Worm (Caenorhabditis elegans) whole organism, early embryonic: ENCODE results near the gene memi-3.

ENCODE experiments used
- B0310.2 ChIP-seq: sonication (generic microtip); optimal IDR thresholded peaks from 2 replicates; lab custom pipeline; 2016; ENCODE audit warnings: mild to moderate bottlenecking, missing genetic modification characterization, missing compliant biosample characterization
- F13C5.2 ChIP-seq: sonication (generic microtip); optimal IDR thresholded peaks from 2 replicates; lab custom pipeline; 2017; ENCODE audit warnings: mild to moderate bottlenecking, missing genetic modification characterization, inconsistent platforms, missing compliant biosample characterization
- aly-1 ChIP-seq: sonication (generic microtip); optimal IDR thresholded peaks from 2 replicates; lab custom pipeline; 2016; ENCODE audit warnings: missing genetic modification characterization, missing compliant biosample characterization
- ama-1 ChIP-seq: fragments of 150-350 bp; optimal IDR thresholded peaks from 2 replicates; lab custom pipeline; 2014
- ceh-13 ChIP-seq: fragments of 200-800 bp; sonication (Bioruptor generic); optimal IDR thresholded peaks from 2 replicates; lab custom pipeline; 2018; ENCODE audit warnings: mild to moderate bottlenecking, missing genetic modification characterization, missing compliant biosample characterization
- ceh-36 ChIP-seq: sonication (generic microtip); optimal IDR thresholded peaks from 2 replicates; lab custom pipeline; 2016; ENCODE audit warnings: missing genetic modification characterization, inconsistent platforms, missing compliant biosample characterization
- ets-7 ChIP-seq: sonication (generic microtip); optimal IDR thresholded peaks from 2 replicates; lab custom pipeline; 2016; ENCODE audit warnings: missing genotype, missing genetic modification characterization, missing compliant biosample characterization
- flt-1 ChIP-seq: fragments of 200-800 bp; sonication (Bioruptor generic); IDR thresholded peaks from 2 replicates; pipeline ENCODE4 v1.3.6; 2022; ENCODE audit warnings: missing genetic modification characterization, missing compliant biosample characterization
- hmbx-1 ChIP-seq: sonication (generic microtip); optimal IDR thresholded peaks from 2 replicates; lab custom pipeline; 2016; ENCODE audit warnings: mild to moderate bottlenecking, missing genetic modification characterization, missing compliant biosample characterization
- hmg-4 ChIP-seq: fragments of 200-800 bp; sonication (Bioruptor generic); optimal IDR thresholded peaks from 2 replicates; lab custom pipeline; 2018; ENCODE audit warnings: mild to moderate bottlenecking, missing genetic modification characterization, missing compliant biosample characterization
- hnd-1 ChIP-seq: sonication (generic microtip); optimal IDR thresholded peaks from 2 replicates; lab custom pipeline; 2016; ENCODE audit warnings: missing genetic modification characterization, missing compliant biosample characterization
- pes-1 ChIP-seq: fragments of 200-800 bp; sonication (Bioruptor generic); IDR thresholded peaks from 2 replicates; pipeline ENCODE4 v1.3.6; 2022; ENCODE audit warnings: missing genetic modification reagents, missing genetic modification characterization, missing compliant biosample characterization
- scrt-1 ChIP-seq: fragments of 200-800 bp; sonication (Bioruptor generic); IDR thresholded peaks from 2 replicates; pipeline ENCODE4 v1.3.6; 2022; ENCODE audit warnings: missing genetic modification characterization, missing compliant biosample characterization
- sea-1 ChIP-seq: fragments of 200-800 bp; sonication (Bioruptor generic); conservative IDR thresholded peaks from 2 replicates; pipeline ENCODE4 v1.3.6; 2022; ENCODE audit warnings: missing genetic modification characterization, missing compliant biosample characterization
- tbx-11 ChIP-seq: fragments of 200-800 bp; sonication (Bioruptor generic); IDR thresholded peaks from 2 replicates; pipeline ENCODE4 v1.3.6; 2022; ENCODE audit warnings: missing genetic modification characterization, missing compliant biosample characterization
- tbx-37 ChIP-seq: fragments of 200-800 bp; sonication (Bioruptor generic); conservative IDR thresholded peaks from 2 replicates; pipeline ENCODE4 v1.3.6; 2022; ENCODE audit warnings: missing genetic modification reagents, missing genetic modification characterization, missing compliant biosample characterization
- tra-4 ChIP-seq: sonication (generic microtip); optimal IDR thresholded peaks from 2 replicates; lab custom pipeline; 2017; ENCODE audit warnings: missing genetic modification characterization, missing compliant biosample characterization

Gene memi-3

ce11 chrIV:11377439-11377838 lies 25.7 kb downstream of the memi-3 start:
- TF ChIP-seq ama-1 (lab: Kevin White, UChicago), result no peak
- TF ChIP-seq F13C5.2 (tag; lab: Kevin White, UChicago), result no peak
- TF ChIP-seq flt-1 (GFP tag; lab: Robert Waterston, UW), result no peak

- TF ChIP-seq tbx-37 (GFP tag; lab: Robert Waterston, UW), result no peak
- TF ChIP-seq F13C5.2 (tag; lab: Kevin White, UChicago), result no peak
- TF ChIP-seq hmg-4 (GFP tag; lab: Kevin White, UChicago), result no peak
- no peak for TF ChIP-seq pes-1
- TF ChIP-seq ceh-36 (tag; lab: Kevin White, UChicago), result no peak
- no peak for TF ChIP-seq B0310.2 (tag; lab: Kevin White, UChicago)
- no peak for TF ChIP-seq tra-4
- TF ChIP-seq flt-1 (GFP tag; lab: Robert Waterston, UW), result no peak
- TF ChIP-seq scrt-1 (GFP tag; lab: Robert Waterston, UW), result no peak
- no peak for TF ChIP-seq tbx-11 (GFP tag; lab: Robert Waterston, UW)
- TF ChIP-seq ceh-13, result no peak
- TF ChIP-seq sea-1 (GFP tag; lab: Robert Waterston, UW), result no peak
- no peak for TF ChIP-seq aly-1 (tag; lab: Kevin White, UChicago)
- TF ChIP-seq hmbx-1 (tag; lab: Kevin White, UChicago), result no peak
- no peak for TF ChIP-seq hnd-1 (tag; lab: Kevin White, UChicago)
- TF ChIP-seq ets-7, result no peak
- no peak for TF ChIP-seq ama-1 (lab: Kevin White, UChicago)
Observed at ce11 chrIV:11375713-11376112, 27.4 kb downstream of the memi-3 start.

- TF ChIP-seq tbx-11 (GFP tag; lab: Robert Waterston, UW), result no peak
- no peak for TF ChIP-seq tra-4
- TF ChIP-seq F13C5.2 (tag; lab: Kevin White, UChicago), result no peak
- no peak for TF ChIP-seq ets-7
- no peak for TF ChIP-seq flt-1 (GFP tag; lab: Robert Waterston, UW)
- no peak for TF ChIP-seq hnd-1 (tag; lab: Kevin White, UChicago)
- TF ChIP-seq B0310.2 (tag; lab: Kevin White, UChicago), result no peak
- TF ChIP-seq ceh-36 (tag; lab: Kevin White, UChicago), result no peak
- no peak for TF ChIP-seq scrt-1 (GFP tag; lab: Robert Waterston, UW)
- no peak for TF ChIP-seq aly-1 (tag; lab: Kevin White, UChicago)
- no peak for TF ChIP-seq sea-1 (GFP tag; lab: Robert Waterston, UW)
- no peak for TF ChIP-seq tbx-37 (GFP tag; lab: Robert Waterston, UW)
Observed at ce11 chrIV:11372366-11372997, 30.7 kb downstream of the memi-3 start, which contains the start of gene cbd-1. Gene cbd-1, plus strand, starts transcription at chrIV:11372991.

- TF ChIP-seq F13C5.2 (tag; lab: Kevin White, UChicago) (no peak), hmbx-1 (tag; lab: Kevin White, UChicago) (no peak), sea-1 (GFP tag; lab: Robert Waterston, UW) (no peak), ets-7 (no peak), aly-1 (tag; lab: Kevin White, UChicago) (no peak), ama-1 (lab: Kevin White, UChicago) (no peak), tra-4 (no peak), hnd-1 (tag; lab: Kevin White, UChicago) (no peak), pes-1 (no peak), tbx-11 (GFP tag; lab: Robert Waterston, UW) (no peak), hmg-4 (GFP tag; lab: Kevin White, UChicago) (no peak), ceh-13 (no peak), scrt-1 (GFP tag; lab: Robert Waterston, UW) (no peak)
Observed at ce11 chrIV:11371645-11372044, 31.5 kb downstream of the memi-3 start, which contains the start of gene sec-31. Gene sec-31, minus strand, starts transcription at chrIV:11371792.

- no peak for TF ChIP-seq hmg-4 (GFP tag; lab: Kevin White, UChicago)
- no peak for TF ChIP-seq hmbx-1 (tag; lab: Kevin White, UChicago)
- no peak for TF ChIP-seq ceh-13
Observed at ce11 chrIV:11363806-11364562, 39.2 kb downstream of the memi-3 start.

ce11 chrIV:11361409-11361808 lies 41.7 kb downstream of the memi-3 start, which contains the start of gene T01G1.4:
Gene T01G1.4, minus strand, starts transcription at chrIV:11361509.
- TF ChIP-seq F13C5.2 (tag; lab: Kevin White, UChicago) (no peak), sea-1 (GFP tag; lab: Robert Waterston, UW) (no peak), scrt-1 (GFP tag; lab: Robert Waterston, UW) (no peak), pes-1 (no peak), ceh-36 (tag; lab: Kevin White, UChicago) (no peak), flt-1 (GFP tag; lab: Robert Waterston, UW) (no peak), hmg-4 (GFP tag; lab: Kevin White, UChicago) (no peak), ama-1 (lab: Kevin White, UChicago) (no peak), tra-4 (no peak), aly-1 (tag; lab: Kevin White, UChicago) (no peak), ceh-13 (no peak), B0310.2 (tag; lab: Kevin White, UChicago) (no peak), tbx-37 (GFP tag; lab: Robert Waterston, UW) (no peak), hmbx-1 (tag; lab: Kevin White, UChicago) (no peak), hnd-1 (tag; lab: Kevin White, UChicago) (no peak)

ce11 chrIV:11359769-11360168 lies 43.4 kb downstream of the memi-3 start, which contains the start of gene klp-12:
Gene klp-12, minus strand, starts transcription at chrIV:11359869.
- TF ChIP-seq F13C5.2 (tag; lab: Kevin White, UChicago) (no peak), aly-1 (tag; lab: Kevin White, UChicago) (no peak), flt-1 (GFP tag; lab: Robert Waterston, UW) (no peak), ceh-13 (no peak), scrt-1 (GFP tag; lab: Robert Waterston, UW) (no peak), sea-1 (GFP tag; lab: Robert Waterston, UW) (no peak), ets-7 (no peak), hnd-1 (tag; lab: Kevin White, UChicago) (no peak)
